Worm (Caenorhabditis elegans): Measurements from ENCODE around the gene T11F9.22.

DNA sequence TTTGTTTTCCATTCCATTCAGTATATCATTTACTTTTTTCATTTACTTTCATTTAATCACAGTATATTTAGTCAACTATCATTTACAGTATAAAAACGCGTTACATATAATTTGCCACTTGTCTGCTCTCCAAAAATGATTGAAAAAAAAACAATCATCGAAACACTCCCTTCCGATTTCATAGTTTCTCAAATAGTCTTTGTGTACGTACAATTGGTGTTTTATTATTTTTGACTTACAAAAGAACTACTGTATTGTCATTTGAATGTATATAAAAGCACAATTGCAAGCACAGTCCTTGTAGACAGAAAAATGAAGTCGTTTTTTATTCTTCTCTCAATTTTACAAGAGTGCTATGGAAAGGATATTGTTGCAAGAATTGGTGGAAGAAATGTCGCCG, 5.1 kb upstream of the T11F9.22 start, which contains the start of gene nas-22:
- TF ChIP-seq snpc-4 (tag; optimal IDR thresholded peaks at IDR 0.05) (no peak), pha-4 (tag; optimal IDR thresholded peaks at IDR 0.05) (no peak), elt-1 (tag; optimal IDR thresholded peaks at IDR 0.05; ENCODE audit: borderline replicate concordance, insufficient read depth) (no peak)

All from whole organism, mixed stage, embryonic.